Worm (Caenorhabditis elegans) whole organism, L4 larva: ENCODE results near the gene ZK262.20.

Source experiments
- lin-39 ChIP-seq: fragments of 150-350 bp; optimal IDR thresholded peaks from 2 replicates; lab custom pipeline; 2014; ENCODE audit warnings: missing biosample characterization, missing genetic modification reagents, missing genetic modification characterization
- pha-4 ChIP-seq, 2 experiments: fragments of 150-350 bp in 1 of 2; fragments of 200-800 bp in 1 of 2; sonication (Bioruptor generic) in 1 of 2; IDR thresholded peaks in 1 of 2; optimal IDR thresholded peaks in 1 of 2; 2 replicates each; pipeline versions ENCODE4 v1.3.6 to Lab custom; 2014 to 2022; ENCODE audit warnings: missing genetic modification characterization in 2 of 2, missing genetic modification reagents in 2 of 2, missing biosample characterization in 1 of 2, missing compliant biosample characterization in 1 of 2
- skn-1 ChIP-seq: fragments of 150-350 bp; optimal IDR thresholded peaks from 2 replicates; lab custom pipeline; 2014; ENCODE audit warnings: missing biosample characterization, missing genetic modification characterization

DNA sequence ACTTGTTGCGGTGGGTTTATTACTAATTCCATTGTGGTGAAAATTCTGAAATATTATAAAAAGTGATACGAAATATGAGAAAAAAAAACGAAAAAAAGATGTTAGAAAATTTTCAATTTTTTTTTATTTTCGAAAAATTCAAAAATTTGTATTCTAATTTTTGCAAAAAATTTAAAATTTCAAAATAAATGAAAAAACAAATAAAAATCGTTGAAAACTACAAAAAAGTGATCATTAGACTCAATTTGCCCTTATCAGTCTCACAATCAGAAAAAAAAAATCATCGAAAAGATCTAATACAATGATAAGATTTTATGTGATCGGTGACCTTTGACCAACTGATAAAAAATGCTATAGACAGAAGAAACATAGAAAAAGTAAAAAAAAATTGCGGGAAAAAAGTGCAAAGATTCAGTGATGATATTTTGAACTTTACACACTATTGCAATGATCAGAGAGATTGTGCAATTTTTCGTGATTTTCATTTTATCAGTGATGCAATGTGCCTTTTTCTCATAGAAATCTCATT is 26.4 kb upstream of the ZK262.20 start, which contains the start of gene ZK228.3:
- TF ChIP-seq lin-39 (tag; lab: Kevin White, UChicago): no peak
- TF ChIP-seq pha-4 (GFP tag; IDR thresholded peaks at IDR 0.05; lab: Robert Waterston, UW): no peak
- TF ChIP-seq pha-4 (tag; optimal IDR thresholded peaks at IDR 0.05; lab: Kevin White, UChicago): no peak
- TF ChIP-seq skn-1 (tag; lab: Kevin White, UChicago): no peak
